Fruit fly (Drosophila melanogaster): ENCODE data around the gene CG10752.

Gene CG10752

dm6 chr3L:12913609-12914266 lies 40.7 kb downstream of the CG10752 start, which contains the start of gene CG32115 (continued):
- TF ChIP-seq achi (GFP tag; optimal IDR thresholded peaks at IDR 0.05) (peak; percentile 94), Ets21C (GFP tag; optimal IDR thresholded peaks at IDR 0.05) (peak; percentile 91), svp (GFP tag) (peak; percentile 98), OdsH (GFP tag; optimal IDR thresholded peaks at IDR 0.05) (peak; percentile 96), Hr4 (GFP tag; optimal IDR thresholded peaks at IDR 0.05) (peak; percentile 96), CG3032 (tag; optimal IDR thresholded peaks at IDR 0.05) (peak; percentile 95), CG11902 (GFP tag; optimal IDR thresholded peaks at IDR 0.05) (peak; percentile 96), Gug (GFP tag; IDR thresholded peaks at IDR 0.05) (peak; percentile 97), CG6163 (GFP tag; IDR thresholded peaks at IDR 0.05) (peak; percentile 98), CG15336 (GFP tag; IDR thresholded peaks at IDR 0.05) (peak; percentile 96), cyc (GFP tag; optimal IDR thresholded peaks at IDR 0.05) (peak; percentile 96), CG4318 (GFP tag; optimal IDR thresholded peaks at IDR 0.05) (peak; percentile 89), fd85E (GFP tag; optimal IDR thresholded peaks at IDR 0.05) (peak; percentile 73), Smox (GFP tag; optimal IDR thresholded peaks at IDR 0.05) (peak; percentile 95), CG6792 (GFP tag; optimal IDR thresholded peaks at IDR 0.05) (peak; percentile 93), CG10631 (GFP tag; optimal IDR thresholded peaks at IDR 0.05) (peak; percentile 93), CG8632 (GFP tag; optimal IDR thresholded peaks at IDR 0.05) (peak; percentile 94), pdm3 (GFP tag; optimal IDR thresholded peaks at IDR 0.05) (peak; percentile 96), Eip75B (GFP tag; optimal IDR thresholded peaks at IDR 0.05) (peak; percentile 93), Hr38 (GFP tag; optimal IDR thresholded peaks at IDR 0.05) (no peak), eg (GFP tag; IDR thresholded peaks at IDR 0.05) (peak; percentile 97), CG11762 (GFP tag; optimal IDR thresholded peaks at IDR 0.05; ENCODE audit: insufficient read depth) (peak; percentile 94), topi (GFP tag; optimal IDR thresholded peaks at IDR 0.05) (peak; percentile 97), Eip93F (GFP tag; optimal IDR thresholded peaks at IDR 0.05) (peak; percentile 89), lz (GFP tag; optimal IDR thresholded peaks at IDR 0.05) (peak; percentile 94), CG34406 (GFP tag; optimal IDR thresholded peaks at IDR 0.05) (peak; percentile 94), Lpt (GFP tag; optimal IDR thresholded peaks at IDR 0.05) (peak; percentile 89), CG6808 (GFP tag; optimal IDR thresholded peaks at IDR 0.05) (peak; percentile 81), Hr39 (GFP tag; optimal IDR thresholded peaks at IDR 0.05) (peak; percentile 96), ss (GFP tag; optimal IDR thresholded peaks at IDR 0.05) (peak; percentile 76 to 93), CG8119 (GFP tag; IDR thresholded peaks at IDR 0.05) (peak; percentile 95), Met (GFP tag; optimal IDR thresholded peaks at IDR 0.05) (peak; percentile 96), CG31627 (GFP tag; optimal IDR thresholded peaks at IDR 0.05) (peak; percentile 96), esn (GFP tag; optimal IDR thresholded peaks at IDR 0.05) (peak; percentile 97), Sox15 (GFP tag; optimal IDR thresholded peaks at IDR 0.05) (peak; percentile 91), vri (GFP tag; optimal IDR thresholded peaks at IDR 0.05) (peak; percentile 99), CG6854 (GFP tag; optimal IDR thresholded peaks at IDR 0.05) (no peak), salr (GFP tag; optimal IDR thresholded peaks at IDR 0.05) (peak; percentile 89 to 91)

- TF ChIP-seq topi (GFP tag; optimal IDR thresholded peaks at IDR 0.05): no peak
- TF ChIP-seq Eip93F (GFP tag; optimal IDR thresholded peaks at IDR 0.05): no peak
- TF ChIP-seq ss (GFP tag; optimal IDR thresholded peaks at IDR 0.05): no peak
- TF ChIP-seq Eip78C (GFP tag): no peak
- no peak for TF ChIP-seq Sox14 (GFP tag; optimal IDR thresholded peaks at IDR 0.05)
- TF ChIP-seq CG7368 (GFP tag; optimal IDR thresholded peaks at IDR 0.05): no peak
- no peak for TF ChIP-seq OdsH (GFP tag; optimal IDR thresholded peaks at IDR 0.05)
- no peak for TF ChIP-seq Lpt (GFP tag; optimal IDR thresholded peaks at IDR 0.05)
- TF ChIP-seq Sox15 (GFP tag; optimal IDR thresholded peaks at IDR 0.05): no peak
- TF ChIP-seq vri (GFP tag; optimal IDR thresholded peaks at IDR 0.05): no peak
- no peak for TF ChIP-seq CG1621 (tag; optimal IDR thresholded peaks at IDR 0.05)
- TF ChIP-seq CG15336 (GFP tag; IDR thresholded peaks at IDR 0.05): no peak
- no peak for TF ChIP-seq Gug (GFP tag; IDR thresholded peaks at IDR 0.05)
- TF ChIP-seq CG16779 (tag; optimal IDR thresholded peaks at IDR 0.05): no peak
- no peak for TF ChIP-seq CG8319 (GFP tag; optimal IDR thresholded peaks at IDR 0.05)
- TF ChIP-seq salr (GFP tag; optimal IDR thresholded peaks at IDR 0.05): no peak
- TF ChIP-seq achi (GFP tag; optimal IDR thresholded peaks at IDR 0.05): no peak
- TF ChIP-seq CG3919 (GFP tag; optimal IDR thresholded peaks at IDR 0.05): no peak
- no peak for TF ChIP-seq fd85E (GFP tag; optimal IDR thresholded peaks at IDR 0.05)
Observed at dm6 chr3L:12903611-12904010, 50.8 kb downstream of the CG10752 start, which contains the start of gene CG32117. TSS of gene CG32117 (minus strand) at chr3L:12903711.
